Fruit fly (Drosophila melanogaster) whole organism, embryonic: ENCODE results near the gene CG10907.

Experiments used
- Bgb ChIP-seq: fragments of 200-800 bp; sonication (Bioruptor generic); IDR thresholded peaks from 2 replicates; pipeline ENCODE4 v1.3.6; 2022; ENCODE audit warnings: missing biosample characterization, missing genetic modification characterization; ENCODE audit not compliant: partially characterized antibody
- CG10147 ChIP-seq: fragments of 200-800 bp; sonication (Bioruptor generic); optimal IDR thresholded peaks from 2 replicates; lab custom pipeline; 2019; ENCODE audit warnings: missing biosample characterization, mild to moderate bottlenecking, missing genetic modification characterization, moderate library complexity
- CG10267 ChIP-seq: fragments of 200-800 bp; sonication (Bioruptor generic); optimal IDR thresholded peaks from 2 replicates; lab custom pipeline; 2018; ENCODE audit warnings: missing biosample characterization, mild to moderate bottlenecking, missing genetic modification characterization, moderate library complexity
- CG11085 ChIP-seq: fragments of 200-800 bp; sonication (Bioruptor generic); IDR thresholded peaks from 2 replicates; pipeline ENCODE4 v1.3.6; 2022; ENCODE audit warnings: missing biosample characterization, missing genetic modification characterization
- CG12104 ChIP-seq: fragments of 200-800 bp; sonication (Bioruptor generic); optimal IDR thresholded peaks from 3 replicates; lab custom pipeline; 2016; ENCODE audit warnings: missing biosample characterization, missing genetic modification characterization
- CG17328 ChIP-seq: fragments of 200-800 bp; sonication (Bioruptor generic); IDR thresholded peaks from 2 replicates; pipeline ENCODE4 v1.3.6; 2022; ENCODE audit warnings: missing biosample characterization, missing genetic modification characterization
- CG17361 ChIP-seq: fragments of 200-800 bp; sonication (Bioruptor generic); IDR thresholded peaks from 3 replicates; pipeline ENCODE4 v1.3.6; 2022; ENCODE audit warnings: missing biosample characterization, missing genetic modification characterization
- CG2199 ChIP-seq: fragments of 200-800 bp; sonication (Bioruptor generic); IDR thresholded peaks from 3 replicates; pipeline ENCODE4 v1.3.6; 2022; ENCODE audit warnings: missing biosample characterization, missing genetic modification characterization
- CG32772 ChIP-seq: fragments of 200-800 bp; sonication (Bioruptor generic); IDR thresholded peaks from 2 replicates; pipeline ENCODE4 v1.3.6; 2022; ENCODE audit warnings: missing biosample characterization, missing genetic modification characterization
- CG34224 ChIP-seq: fragments of 200-800 bp; sonication (Bioruptor generic); IDR thresholded peaks from 3 replicates; pipeline ENCODE4 v1.3.6; 2022; ENCODE audit warnings: missing biosample characterization, missing genetic modification characterization; ENCODE audit not compliant: partially characterized antibody
- CG3726 ChIP-seq: fragments of 200-800 bp; sonication (Bioruptor generic); IDR thresholded peaks from 3 replicates; pipeline ENCODE4, ENCODE4 v1.3.6; 2022; ENCODE audit warnings: missing biosample characterization, missing genetic modification characterization
- CG4328 ChIP-seq: fragments of 200-800 bp; sonication (Bioruptor generic); optimal IDR thresholded peaks from 3 replicates; lab custom pipeline; 2017; ENCODE audit warnings: missing biosample characterization, missing genetic modification reagents, missing genetic modification characterization
- CG4360 ChIP-seq: fragments of 200-800 bp; sonication (Bioruptor generic); IDR thresholded peaks from 2 replicates; pipeline ENCODE4 v1.3.6; 2022; ENCODE audit warnings: missing biosample characterization, missing genetic modification characterization
- CG4617 ChIP-seq: fragments of 200-800 bp; sonication (Bioruptor generic); optimal IDR thresholded peaks from 3 replicates; lab custom pipeline; 2016; ENCODE audit warnings: missing biosample characterization, missing genetic modification characterization, borderline replicate concordance
- CG9876 ChIP-seq: fragments of 200-800 bp; sonication (Bioruptor generic); optimal IDR thresholded peaks from 2 replicates; lab custom pipeline; 2016; ENCODE audit warnings: missing biosample characterization, missing genetic modification characterization
- CTCF ChIP-seq: fragments of 200-800 bp; sonication (Bioruptor generic); optimal IDR thresholded peaks from 2 replicates; lab custom pipeline; 2017; ENCODE audit warnings: missing biosample characterization, mild to moderate bottlenecking, missing genetic modification characterization, moderate library complexity
- CkIIα-i1 ChIP-seq: fragments of 200-800 bp; sonication (Bioruptor generic); IDR thresholded peaks from 2 replicates; pipeline ENCODE4 v1.3.6; 2022; ENCODE audit warnings: missing biosample characterization, missing genetic modification characterization
- CrebB ChIP-seq: fragments of 200-800 bp; sonication (Bioruptor generic); optimal IDR thresholded peaks from 3 replicates; lab custom pipeline; 2018; ENCODE audit warnings: missing biosample characterization, mild to moderate bottlenecking, missing genetic modification characterization
- Deaf1 ChIP-seq: fragments of 200-800 bp; optimal IDR thresholded peaks from 3 replicates; lab custom pipeline; 2019; ENCODE audit warnings: missing biosample characterization, mild to moderate bottlenecking, missing genetic modification characterization, moderate library complexity
- E2f2 ChIP-seq: fragments of 200-800 bp; sonication (Bioruptor generic); IDR thresholded peaks from 2 replicates; pipeline ENCODE4 v1.3.6; 2022; ENCODE audit warnings: missing biosample characterization, missing genetic modification characterization
- Eip74EF ChIP-seq, 2 experiments: fragments of 200-800 bp in 1 of 2; fragments of >200 bp in 1 of 2; sonication (Bioruptor generic) in 1 of 2; optimal IDR thresholded peaks; 2 replicates each; lab custom pipeline; 2017 to 2019; ENCODE audit warnings: missing biosample characterization in 2 of 2, missing genetic modification characterization in 2 of 2, mild to moderate bottlenecking in 1 of 2, moderate library complexity in 1 of 2
- HLH54F ChIP-seq: fragments of 200-800 bp; sonication (Bioruptor generic); optimal IDR thresholded peaks from 3 replicates; lab custom pipeline; 2016; ENCODE audit warnings: missing biosample characterization, missing genetic modification characterization
- Jarid2 ChIP-seq: fragments of 200-800 bp; sonication (Bioruptor generic); optimal IDR thresholded peaks from 3 replicates; lab custom pipeline; 2017; ENCODE audit warnings: mild to moderate bottlenecking, missing biosample characterization, missing genetic modification reagents, missing genetic modification characterization
- Meics ChIP-seq: fragments of 200-800 bp; sonication (Bioruptor generic); optimal IDR thresholded peaks from 2 replicates; lab custom pipeline; 2017; ENCODE audit warnings: missing biosample characterization, mild to moderate bottlenecking, missing genetic modification characterization
- Nf-YB ChIP-seq: fragments of 200-800 bp; sonication (Bioruptor generic); optimal IDR thresholded peaks from 3 replicates; lab custom pipeline; 2019; ENCODE audit warnings: missing biosample characterization, mild to moderate bottlenecking, missing genetic modification characterization, moderate library complexity
- Nf-YC ChIP-seq: fragments of 200-800 bp; optimal IDR thresholded peaks from 3 replicates; lab custom pipeline; 2019; ENCODE audit warnings: missing biosample characterization, mild to moderate bottlenecking, missing genetic modification characterization, moderate library complexity
- Opbp ChIP-seq: fragments of 200-800 bp; sonication (Bioruptor generic); IDR thresholded peaks from 3 replicates; pipeline ENCODE4 v1.3.6; 2022; ENCODE audit warnings: missing biosample characterization, missing genetic modification characterization; ENCODE audit not compliant: partially characterized antibody
- PHDP ChIP-seq: fragments of 200-800 bp; sonication (Bioruptor generic); optimal IDR thresholded peaks from 3 replicates; lab custom pipeline; 2018; ENCODE audit warnings: missing biosample characterization, mild to moderate bottlenecking, missing genetic modification characterization, moderate library complexity
- Pdp1 ChIP-seq, 2 experiments: fragments of 200-800 bp; sonication (Bioruptor generic); optimal IDR thresholded peaks; 3 replicates each; lab custom pipeline; 2016; ENCODE audit warnings: missing biosample characterization in 2 of 2, missing genetic modification characterization in 2 of 2, mild to moderate bottlenecking in 1 of 2, moderate library complexity in 1 of 2
- TFAM ChIP-seq: fragments of 200-800 bp; sonication (Bioruptor generic); optimal IDR thresholded peaks from 2 replicates; lab custom pipeline; 2017; ENCODE audit warnings: missing biosample characterization, missing genetic modification characterization, inconsistent platforms
- ash1 ChIP-seq: fragments of 200-800 bp; sonication (Bioruptor generic); optimal IDR thresholded peaks from 2 replicates; lab custom pipeline; 2018; ENCODE audit warnings: missing biosample characterization, mild to moderate bottlenecking, missing genetic modification characterization
- bbx ChIP-seq: fragments of 200-800 bp; sonication (Bioruptor generic); IDR thresholded peaks from 2 replicates; pipeline ENCODE4 v1.3.6; 2022; ENCODE audit warnings: missing biosample characterization, missing genetic modification characterization; ENCODE audit not compliant: partially characterized antibody
- croc ChIP-seq: fragments of 200-800 bp; sonication (Bioruptor generic); conservative IDR thresholded peaks from 3 replicates; pipeline ENCODE4 v1.3.6; 2022; ENCODE audit warnings: missing biosample characterization, missing genetic modification characterization
- dimm ChIP-seq: fragments of 200-800 bp; sonication (Bioruptor generic); IDR thresholded peaks from 2 replicates; pipeline ENCODE4 v1.3.6; 2022; ENCODE audit warnings: missing biosample characterization, missing genetic modification characterization
- emc ChIP-seq: fragments of 200-800 bp; sonication (Bioruptor generic); optimal IDR thresholded peaks from 2 replicates; lab custom pipeline; 2016; ENCODE audit warnings: missing biosample characterization, missing genetic modification characterization
- esg ChIP-seq: fragments of 200-800 bp; sonication (Bioruptor generic); conservative IDR thresholded peaks from 2 replicates; pipeline ENCODE4 v1.3.6; 2022; ENCODE audit warnings: missing biosample characterization, missing genetic modification characterization
- gcm2 ChIP-seq: fragments of 200-800 bp; sonication (Bioruptor generic); optimal IDR thresholded peaks from 2 replicates; lab custom pipeline; 2016; ENCODE audit warnings: missing biosample characterization, missing genetic modification characterization
- ham ChIP-seq: fragments of 200-800 bp; sonication (Bioruptor generic); IDR thresholded peaks from 2 replicates; pipeline ENCODE4 v1.3.6; 2022; ENCODE audit warnings: missing biosample characterization, missing genetic modification characterization
- lola ChIP-seq, 3 experiments: fragments of >200 bp in 2 of 3; fragments of 200-800 bp in 1 of 3; sonication (Bioruptor generic) in 1 of 3; optimal IDR thresholded peaks; 2 replicates each; lab custom pipeline; 2017 to 2019; ENCODE audit warnings: missing biosample characterization in 3 of 3, missing genetic modification characterization in 3 of 3, mild to moderate bottlenecking in 1 of 3, moderate library complexity in 1 of 3
- maf-S ChIP-seq: fragments of 200-800 bp; sonication (Bioruptor generic); optimal IDR thresholded peaks from 2 replicates; lab custom pipeline; 2016; ENCODE audit warnings: missing biosample characterization, missing genetic modification characterization
- peb ChIP-seq: fragments of 200-800 bp; sonication (Bioruptor generic); IDR thresholded peaks from 2 replicates; pipeline ENCODE4 v1.3.6; 2022; ENCODE audit warnings: missing biosample characterization, missing genetic modification characterization
- phol ChIP-seq: fragments of 200-800 bp; sonication (Bioruptor generic); optimal IDR thresholded peaks from 3 replicates; lab custom pipeline; 2018; ENCODE audit warnings: missing biosample characterization, mild to moderate bottlenecking, missing genetic modification characterization, moderate library complexity
- pzg ChIP-seq: fragments of 200-800 bp; sonication (Bioruptor generic); optimal IDR thresholded peaks from 3 replicates; lab custom pipeline; 2018; ENCODE audit warnings: missing biosample characterization, mild to moderate bottlenecking, missing genetic modification characterization, moderate library complexity
- ro ChIP-seq: fragments of 200-800 bp; sonication (Bioruptor generic); IDR thresholded peaks from 2 replicates; pipeline ENCODE4 v1.3.6; 2022; ENCODE audit warnings: missing biosample characterization, missing genetic modification characterization
- schlank ChIP-seq: fragments of 200-800 bp; sonication (Bioruptor generic); optimal IDR thresholded peaks from 2 replicates; lab custom pipeline; 2018; ENCODE audit warnings: missing biosample characterization, mild to moderate bottlenecking, missing genetic modification characterization
- sens-2 ChIP-seq: fragments of 200-800 bp; sonication (Bioruptor generic); IDR thresholded peaks from 2 replicates; pipeline ENCODE4 v1.3.6; 2022; ENCODE audit warnings: missing biosample characterization, missing genetic modification characterization
- sisA ChIP-seq: fragments of 200-800 bp; sonication (Bioruptor generic); IDR thresholded peaks from 2 replicates; pipeline ENCODE4 v1.3.6; 2022; ENCODE audit warnings: missing biosample characterization, missing genetic modification characterization
- sug ChIP-seq: fragments of 200-800 bp; optimal IDR thresholded peaks from 2 replicates; lab custom pipeline; 2019; ENCODE audit warnings: missing biosample characterization, mild to moderate bottlenecking, missing genetic modification characterization, moderate library complexity
- tna ChIP-seq: fragments of 200-800 bp; sonication (Bioruptor generic); IDR thresholded peaks from 2 replicates; pipeline ENCODE4 v1.3.6; 2022; ENCODE audit warnings: missing biosample characterization, missing genetic modification characterization; ENCODE audit not compliant: partially characterized antibody
- wor ChIP-seq: fragments of 200-800 bp; sonication (Bioruptor generic); IDR thresholded peaks from 2 replicates; pipeline ENCODE4 v1.3.6; 2022; ENCODE audit warnings: missing biosample characterization, missing genetic modification characterization

The CG10907 gene

DNA sequence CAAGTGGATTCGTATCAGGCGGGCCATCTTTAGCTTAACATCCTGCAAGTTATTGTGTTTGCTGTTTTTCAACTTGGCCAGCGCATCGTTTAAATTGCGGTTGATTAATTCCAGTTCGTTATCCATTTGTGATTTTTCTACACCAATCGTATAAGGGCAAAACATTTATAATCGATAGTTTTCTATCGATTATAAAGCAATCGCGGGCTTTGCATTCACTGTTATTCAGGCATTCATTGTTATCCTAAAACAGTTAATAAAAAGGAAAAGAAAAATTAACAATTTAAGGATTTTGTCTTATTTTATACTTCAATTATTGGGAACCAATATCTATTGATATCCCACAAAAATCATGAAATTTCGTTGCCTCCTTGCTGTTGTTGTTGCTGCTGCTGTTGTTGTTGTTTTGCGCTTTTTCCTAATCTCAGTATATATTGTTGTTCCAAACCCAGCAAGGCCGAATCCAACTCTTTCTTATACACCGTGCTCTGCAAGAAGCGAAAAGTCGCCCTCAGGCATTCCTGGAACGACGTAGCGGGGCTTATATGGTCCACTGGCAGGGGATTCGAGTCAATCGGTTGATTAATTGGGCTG is 32.3 kb downstream of the CG10907 start, which contains the start of gene CG32095 (continued):
- TF ChIP-seq PHDP (tag; lab: Kevin White, UChicago) (no peak), wor (GFP tag; lab: Robert Waterston, UW) (no peak), Opbp (GFP tag; lab: Robert Waterston, UW) (peak; percentile 76; the same call in 2 of the 3 replicates), CG34224 (GFP tag; lab: Robert Waterston, UW) (peak; percentile 80), ro (GFP tag; lab: Robert Waterston, UW) (no peak), CTCF (GFP tag; lab: Kevin White, UChicago) (no peak), phol (tag; lab: Kevin White, UChicago) (peak; percentile 12), Nf-YB (peak; percentile 78), sug (tag; lab: Kevin White, UChicago) (no peak), CrebB (no peak), peb (no peak), bbx (peak; percentile 82), CG4360 (GFP tag; lab: Robert Waterston, UW) (peak; percentile 76), CG2199 (GFP tag; lab: Robert Waterston, UW) (no peak), CG10267 (tag; lab: Kevin White, UChicago) (peak; percentile 18), HLH54F (GFP tag; lab: Kevin White, UChicago) (no peak), CG4617 (no peak), lola (GFP tag; optimal IDR thresholded peaks at IDR 0.05; lab: Kevin White, UChicago) (no peak), CG17328 (GFP tag; lab: Robert Waterston, UW) (no peak), sisA (GFP tag; lab: Robert Waterston, UW) (no peak), ham (GFP tag; lab: Robert Waterston, UW) (no peak), Deaf1 (no peak), CG17361 (GFP tag; lab: Robert Waterston, UW) (0 out of 3 replicates have a peak, but pooled peaks have one; percentile 12), CG3726 (GFP tag; lab: Robert Waterston, UW) (no peak), CG10147 (no peak), Jarid2 (GFP tag; lab: Kevin White, UChicago) (no peak), schlank (tag; lab: Kevin White, UChicago) (no peak), ash1 (GFP tag; lab: Kevin White, UChicago) (no peak), Meics (GFP tag; lab: Kevin White, UChicago) (no peak), CG12104 (GFP tag; lab: Kevin White, UChicago) (no peak), E2f2 (peak; percentile 54), CkIIα-i1 (GFP tag; lab: Robert Waterston, UW) (no peak), maf-S (GFP tag; lab: Kevin White, UChicago) (no peak), pzg (GFP tag; lab: Kevin White, UChicago) (peak; percentile 36), Nf-YC (tag; lab: Kevin White, UChicago) (peak; percentile 80), sens-2 (GFP tag; lab: Robert Waterston, UW) (no peak), dimm (GFP tag; lab: Robert Waterston, UW) (no peak), CG9876 (GFP tag; lab: Kevin White, UChicago) (no peak), Bgb (peak; percentile 79), croc (GFP tag; lab: Robert Waterston, UW) (no peak), Pdp1 (GFP tag; optimal IDR thresholded peaks at IDR 0.05; lab: Kevin White, UChicago) (no peak), esg (GFP tag; lab: Robert Waterston, UW) (no peak), gcm2 (GFP tag; lab: Kevin White, UChicago) (no peak), Eip74EF (GFP tag; optimal IDR thresholded peaks at IDR 0.05; lab: Kevin White, UChicago) (no peak), CG4328 (GFP tag; lab: Kevin White, UChicago) (no peak), TFAM (GFP tag; lab: Kevin White, UChicago) (no peak), CG11085 (GFP tag; lab: Robert Waterston, UW) (no peak), tna (GFP tag; lab: Robert Waterston, UW) (peak; percentile 48; the same call in 1 of the 2 replicates), emc (GFP tag; lab: Kevin White, UChicago) (no peak), CG32772 (no peak)
